Worm (Caenorhabditis elegans) whole organism, L2 larva: ENCODE measurements around the gene idpp-12.

Experiments used
- ama-1 ChIP-seq: fragments of 150-350 bp; optimal IDR thresholded peaks from 2 replicates; lab custom pipeline; 2018; ENCODE audit warnings: inconsistent platforms
- ceh-16 ChIP-seq: fragments of 150-350 bp; optimal IDR thresholded peaks from 2 replicates; lab custom pipeline; 2014; ENCODE audit warnings: missing biosample characterization, missing genetic modification characterization
- elt-1 ChIP-seq: fragments of 150-350 bp; optimal IDR thresholded peaks from 2 replicates; lab custom pipeline; 2014; ENCODE audit warnings: missing biosample characterization, missing genetic modification characterization
- fos-1 ChIP-seq: fragments of 150-350 bp; optimal IDR thresholded peaks from 2 replicates; lab custom pipeline; 2014; ENCODE audit warnings: missing biosample characterization, missing genetic modification characterization
- nhr-12 ChIP-seq: fragments of 150-350 bp; optimal IDR thresholded peaks from 2 replicates; lab custom pipeline; 2014; ENCODE audit warnings: missing biosample characterization, missing genetic modification characterization
- nhr-25 ChIP-seq: fragments of 150-350 bp; sonication (generic microtip); optimal IDR thresholded peaks from 3 replicates; lab custom pipeline; 2014; ENCODE audit warnings: missing biosample characterization, missing genetic modification characterization
- peb-1 ChIP-seq: fragments of 150-350 bp; optimal IDR thresholded peaks from 2 replicates; lab custom pipeline; 2014; ENCODE audit warnings: missing biosample characterization, missing genetic modification characterization
- unc-62 ChIP-seq: fragments of 150-350 bp; optimal IDR thresholded peaks from 2 replicates; lab custom pipeline; 2014; ENCODE audit warnings: missing biosample characterization, missing genetic modification reagents, missing genetic modification characterization
- ztf-4 ChIP-seq: fragments of 150-350 bp; optimal IDR thresholded peaks from 2 replicates; lab custom pipeline; 2014; ENCODE audit warnings: missing biosample characterization, missing genetic modification characterization

- TF ChIP-seq nhr-12 (tag; lab: Kevin White, UChicago) (no peak), ceh-16 (tag; lab: Kevin White, UChicago) (no peak), nhr-25 (tag; lab: Kevin White, UChicago) (peak; percentile 54), peb-1 (no peak), elt-1 (tag; lab: Kevin White, UChicago) (no peak), ama-1 (no peak), unc-62 (GFP tag; lab: Kevin White, UChicago) (no peak), ztf-4 (tag; lab: Kevin White, UChicago) (no peak), fos-1 (peak; percentile 21)
Measured at ce11 chrIV:3311243-3311642, 7.5 kb downstream of the idpp-12 start, which contains the start of gene zip-11.
